Fruit fly (Drosophila melanogaster): ENCODE data around the gene nullo.

The nullo gene

DNA sequence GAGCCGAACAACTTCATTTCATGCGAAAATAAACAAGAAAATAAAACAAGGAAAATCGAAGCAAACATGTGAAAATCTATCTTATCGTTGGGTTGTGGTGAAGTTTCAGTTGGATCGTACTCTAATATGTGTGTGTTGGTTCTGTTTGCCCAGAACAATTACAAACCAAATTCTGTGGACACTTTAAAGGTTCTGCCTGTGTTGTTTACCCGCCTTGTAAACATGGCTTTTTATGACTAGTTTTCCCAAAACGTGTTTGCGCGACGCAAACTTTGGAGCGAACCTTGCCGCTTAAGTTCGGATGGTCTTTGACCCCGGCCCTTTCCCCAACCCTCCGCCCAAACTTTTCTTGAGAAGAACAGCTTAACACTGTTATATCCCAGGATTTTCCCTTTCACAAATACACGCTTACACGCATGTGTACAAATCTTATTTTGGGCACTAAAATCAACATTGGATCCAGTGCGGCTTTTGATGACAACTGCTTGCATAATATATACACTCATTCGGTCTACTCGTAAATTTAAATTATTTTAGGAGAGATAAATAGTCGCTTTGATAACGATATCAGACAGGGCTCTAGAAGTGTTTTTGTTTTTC lies 45.1 kb upstream of the nullo start (continued):
- no peak for TF ChIP-seq lov (optimal IDR thresholded peaks at IDR 0.05)
- peak; percentile 91 for TF ChIP-seq lov (GFP tag; IDR thresholded peaks at IDR 0.05)
- no peak for TF ChIP-seq Dp (GFP tag; optimal IDR thresholded peaks at IDR 0.05)
- TF ChIP-seq NFAT (GFP tag; IDR thresholded peaks at IDR 0.05), result no peak; the same call in 1 of the 2 replicates
- TF ChIP-seq jing (GFP tag; optimal IDR thresholded peaks at IDR 0.05), result peak; percentile 56
- TF ChIP-seq slou (GFP tag; optimal IDR thresholded peaks at IDR 0.05), result peak; percentile 66
- TF ChIP-seq dpn (GFP tag; optimal IDR thresholded peaks at IDR 0.05), result peak; percentile 47 to 70
- peak; percentile 56 for TF ChIP-seq bigmax (GFP tag; optimal IDR thresholded peaks at IDR 0.05)
- peak; percentile 52 for TF ChIP-seq Fer2 (tag; optimal IDR thresholded peaks at IDR 0.05)
- TF ChIP-seq tx (GFP tag; optimal IDR thresholded peaks at IDR 0.05), result peak; percentile 73
- TF ChIP-seq CG6813 (GFP tag; optimal IDR thresholded peaks at IDR 0.05), result peak; percentile 96
- TF ChIP-seq CG18764 (GFP tag; optimal IDR thresholded peaks at IDR 0.05), result peak; percentile 90
- TF ChIP-seq pfk (GFP tag; optimal IDR thresholded peaks at IDR 0.05), result peak; percentile 66
- peak; percentile 90 for TF ChIP-seq Side (GFP tag; optimal IDR thresholded peaks at IDR 0.05)
- peak; percentile 61 for TF ChIP-seq ems (GFP tag; optimal IDR thresholded peaks at IDR 0.05)
- TF ChIP-seq slbo (GFP tag; IDR thresholded peaks at IDR 0.05), result 0 out of 2 replicates have a peak, but pooled peaks have one; percentile 23
- TF ChIP-seq otp (GFP tag; IDR thresholded peaks at IDR 0.05), result peak; percentile 95
- peak; percentile 59 for TF ChIP-seq CG4730 (GFP tag; IDR thresholded peaks at IDR 0.05)
- TF ChIP-seq tgo (GFP tag; IDR thresholded peaks at IDR 0.05), result no peak; the same call in 2 of the 3 replicates
- TF ChIP-seq HHEX (GFP tag; optimal IDR thresholded peaks at IDR 0.05), result peak; percentile 86
- TF ChIP-seq CHES-1-like (GFP tag; optimal IDR thresholded peaks at IDR 0.05), result peak; percentile 91
- TF ChIP-seq CG4404 (GFP tag; IDR thresholded peaks at IDR 0.05), result peak; percentile 58
- TF ChIP-seq Hmr (GFP tag; optimal IDR thresholded peaks at IDR 0.05), result peak; percentile 87
- TF ChIP-seq crc (GFP tag; optimal IDR thresholded peaks at IDR 0.05), result peak; percentile 74
- no peak for TF ChIP-seq ftz-f1 (GFP tag; optimal IDR thresholded peaks at IDR 0.05)
- peak; percentile 82 to 84 for TF ChIP-seq chif (GFP tag; optimal IDR thresholded peaks at IDR 0.05)
- 0 out of 3 replicates have a peak, but pooled peaks have one; percentile 32 for TF ChIP-seq CG6175 (GFP tag; IDR thresholded peaks at IDR 0.05)
- TF ChIP-seq ATbp (GFP tag; optimal IDR thresholded peaks at IDR 0.05), result peak; percentile 96
- peak; percentile 97 for TF ChIP-seq CG2875 (GFP tag; optimal IDR thresholded peaks at IDR 0.05)
- no peak for TF ChIP-seq pita (GFP tag; optimal IDR thresholded peaks at IDR 0.05)
- peak; percentile 76 for TF ChIP-seq CG17829 (tag; optimal IDR thresholded peaks at IDR 0.05)
- TF ChIP-seq MTF-1 (GFP tag; optimal IDR thresholded peaks at IDR 0.05; ENCODE audit: borderline replicate concordance), result peak; percentile 94
- TF ChIP-seq az2 (GFP tag; optimal IDR thresholded peaks at IDR 0.05), result peak; percentile 42
- TF ChIP-seq br (optimal IDR thresholded peaks at IDR 0.05), result no peak
- TF ChIP-seq mirr (GFP tag; optimal IDR thresholded peaks at IDR 0.05), result peak; percentile 78
- no peak for TF ChIP-seq usp (GFP tag; optimal IDR thresholded peaks at IDR 0.05)
- no peak for TF ChIP-seq wor (GFP tag; IDR thresholded peaks at IDR 0.05)
- TF ChIP-seq CG2116 (GFP tag; optimal IDR thresholded peaks at IDR 0.05), result peak; percentile 72
- TF ChIP-seq Hr3 (GFP tag; optimal IDR thresholded peaks at IDR 0.05), result peak; percentile 63
- TF ChIP-seq Taf1 (GFP tag; IDR thresholded peaks at IDR 0.05), result no peak
- no peak for TF ChIP-seq Dfd (GFP tag; optimal IDR thresholded peaks at IDR 0.05)
- peak; percentile 66; the same call in 1 of the 2 replicates for TF ChIP-seq E2f1 (GFP tag; IDR thresholded peaks at IDR 0.05)
- peak; percentile 49 for TF ChIP-seq sug (tag; optimal IDR thresholded peaks at IDR 0.05)
- TF ChIP-seq CkIIα-i1 (GFP tag; IDR thresholded peaks at IDR 0.05), result no peak
- TF ChIP-seq CG17359 (tag; optimal IDR thresholded peaks at IDR 0.05), result peak; percentile 83
- TF ChIP-seq CG1603 (tag; optimal IDR thresholded peaks at IDR 0.05), result peak; percentile 90
- TF ChIP-seq ranshi (GFP tag; IDR thresholded peaks at IDR 0.05), result peak; percentile 67; the same call in 1 of the 2 replicates
- TF ChIP-seq CG8924 (tag; optimal IDR thresholded peaks at IDR 0.05), result peak; percentile 83
- peak; percentile 90 for TF ChIP-seq Awh (GFP tag; IDR thresholded peaks at IDR 0.05)
- TF ChIP-seq CG6654 (GFP tag; optimal IDR thresholded peaks at IDR 0.05), result peak; percentile 32
- peak; percentile 67 for TF ChIP-seq wdn (GFP tag; IDR thresholded peaks at IDR 0.05)
